Fruit fly (Drosophila melanogaster): ENCODE results near the gene mRRF1.

dm6 chr3L:9381602-9382001 is 17.5 kb downstream of the mRRF1 start, which contains the start of gene Hsp23:
- TF ChIP-seq Mio (GFP tag; optimal IDR thresholded peaks at IDR 0.05) (no peak), rgr (GFP tag; optimal IDR thresholded peaks at IDR 0.05) (peak; percentile 37), jim (GFP tag; optimal IDR thresholded peaks at IDR 0.05) (no peak), sv (GFP tag; optimal IDR thresholded peaks at IDR 0.05) (no peak), Hr78 (GFP tag; optimal IDR thresholded peaks at IDR 0.05) (no peak), pan (optimal IDR thresholded peaks at IDR 0.05) (no peak), psq (GFP tag; optimal IDR thresholded peaks at IDR 0.05) (peak; percentile 66), woc (GFP tag; optimal IDR thresholded peaks at IDR 0.05) (peak; percentile 26), br (GFP tag; optimal IDR thresholded peaks at IDR 0.05) (peak; percentile 60), tai (GFP tag; optimal IDR thresholded peaks at IDR 0.05) (no peak), Dfd (GFP tag; optimal IDR thresholded peaks at IDR 0.05) (no peak)

All from whole organism, wandering third instar larva.